Worm (Caenorhabditis elegans) whole organism, L3 larva: ENCODE results near the gene F31E8.5.

ENCODE experiments used
- ZK546.5 ChIP-seq: sonication (generic microtip); optimal IDR thresholded peaks from 2 replicates; lab custom pipeline; 2017; ENCODE audit warnings: missing biosample characterization, missing genetic modification characterization
- aly-2 ChIP-seq: fragments of 150-350 bp; optimal IDR thresholded peaks from 2 replicates; lab custom pipeline; 2014; ENCODE audit warnings: missing biosample characterization, missing genetic modification characterization
- ama-1 ChIP-seq: fragments of 150-350 bp; optimal IDR thresholded peaks from 2 replicates; lab custom pipeline; 2018
- ceh-16 ChIP-seq: sonication (generic microtip); optimal IDR thresholded peaks from 2 replicates; lab custom pipeline; 2017; ENCODE audit warnings: missing biosample characterization, missing genetic modification characterization
- ceh-82 ChIP-seq: fragments of 150-350 bp; optimal IDR thresholded peaks from 2 replicates; lab custom pipeline; 2014; ENCODE audit warnings: missing biosample characterization, missing genetic modification characterization
- ceh-9 ChIP-seq: sonication (generic microtip); optimal IDR thresholded peaks from 2 replicates; lab custom pipeline; 2018; ENCODE audit warnings: missing biosample characterization, missing genetic modification characterization
- daf-12 ChIP-seq: fragments of 150-350 bp; optimal IDR thresholded peaks from 2 replicates; lab custom pipeline; 2014; ENCODE audit warnings: missing biosample characterization, missing genetic modification reagents, missing genetic modification characterization
- egl-27 ChIP-seq: sonication (generic microtip); optimal IDR thresholded peaks from 4 replicates; lab custom pipeline; 2017; ENCODE audit warnings: missing biosample characterization, missing genetic modification reagents, missing genetic modification characterization
- egl-5 ChIP-seq: fragments of 150-350 bp; optimal IDR thresholded peaks from 2 replicates; lab custom pipeline; 2017; ENCODE audit warnings: missing biosample characterization, missing genetic modification reagents, missing genetic modification characterization, inconsistent platforms
- elt-1 ChIP-seq: fragments of 150-350 bp; optimal IDR thresholded peaks from 2 replicates; lab custom pipeline; 2014; ENCODE audit warnings: missing biosample characterization, missing genetic modification characterization
- elt-2 ChIP-seq: sonication (generic microtip); optimal IDR thresholded peaks from 2 replicates; lab custom pipeline; 2016; ENCODE audit warnings: missing genetic modification reagents, mild to moderate bottlenecking, missing genetic modification characterization, missing compliant biosample characterization
- eor-1 ChIP-seq, 2 experiments: fragments of 150-350 bp; optimal IDR thresholded peaks; 2 replicates each; lab custom pipeline; 2014 to 2018; ENCODE audit warnings: missing biosample characterization in 2 of 2, missing genetic modification characterization in 2 of 2
- fkh-10 ChIP-seq: sonication (generic microtip); optimal IDR thresholded peaks from 2 replicates; lab custom pipeline; 2017; ENCODE audit warnings: missing biosample characterization, missing genetic modification reagents, missing genetic modification characterization
- fkh-2 ChIP-seq: fragments of 150-350 bp; optimal IDR thresholded peaks from 2 replicates; lab custom pipeline; 2014; ENCODE audit warnings: missing biosample characterization, missing genetic modification reagents, missing genetic modification characterization
- hmg-11 ChIP-seq: sonication (generic microtip); optimal IDR thresholded peaks from 2 replicates; lab custom pipeline; 2016; ENCODE audit warnings: missing genetic modification characterization, missing compliant biosample characterization
- jun-1 ChIP-seq: fragments of 150-350 bp; optimal IDR thresholded peaks from 2 replicates; lab custom pipeline; 2014; ENCODE audit warnings: missing biosample characterization, missing genetic modification reagents, missing genetic modification characterization
- lin-39 ChIP-seq: fragments of 150-350 bp; optimal IDR thresholded peaks from 2 replicates; lab custom pipeline; 2018; ENCODE audit warnings: missing biosample characterization, missing genetic modification reagents, missing genetic modification characterization
- lsy-12 ChIP-seq: sonication (generic microtip); optimal IDR thresholded peaks from 2 replicates; lab custom pipeline; 2016; ENCODE audit warnings: mild to moderate bottlenecking, missing genetic modification characterization, missing compliant biosample characterization
- mml-1 ChIP-seq: fragments of 150-350 bp; sonication (generic microtip); optimal IDR thresholded peaks from 3 replicates; lab custom pipeline; 2014; ENCODE audit warnings: missing biosample characterization, missing genetic modification characterization
- nfya-1 ChIP-seq: sonication (generic microtip); optimal IDR thresholded peaks from 2 replicates; lab custom pipeline; 2017; ENCODE audit warnings: missing genetic modification characterization, mild to moderate bottlenecking, missing compliant biosample characterization, antibody characterized with exemption, moderate library complexity; ENCODE audit not compliant: insufficient read depth
- nhr-11 ChIP-seq: fragments of 150-350 bp; optimal IDR thresholded peaks from 2 replicates; lab custom pipeline; 2014; ENCODE audit warnings: missing biosample characterization, missing genetic modification characterization
- nhr-12 ChIP-seq: fragments of 150-350 bp; optimal IDR thresholded peaks from 2 replicates; lab custom pipeline; 2014; ENCODE audit warnings: missing biosample characterization, missing genetic modification characterization
- nhr-23 ChIP-seq: fragments of 150-350 bp; optimal IDR thresholded peaks from 2 replicates; lab custom pipeline; 2014; ENCODE audit warnings: missing biosample characterization, missing genetic modification reagents, missing genetic modification characterization
- nhr-43 ChIP-seq: sonication (generic microtip); optimal IDR thresholded peaks from 2 replicates; lab custom pipeline; 2016; ENCODE audit warnings: mild to moderate bottlenecking, missing genetic modification characterization, missing compliant biosample characterization; ENCODE audit not compliant: poor library complexity, severe bottlenecking
- nhr-67 ChIP-seq: fragments of 150-350 bp; optimal IDR thresholded peaks from 2 replicates; lab custom pipeline; 2014; ENCODE audit warnings: missing biosample characterization, missing genetic modification characterization
- nhr-76 ChIP-seq: fragments of 150-350 bp; sonication (generic microtip); optimal IDR thresholded peaks from 5 replicates; lab custom pipeline; 2014; ENCODE audit warnings: missing biosample characterization, missing genetic modification characterization
- nhr-77 ChIP-seq: fragments of 150-350 bp; optimal IDR thresholded peaks from 2 replicates; lab custom pipeline; 2014; ENCODE audit warnings: missing biosample characterization, missing genetic modification characterization
- pha-4 ChIP-seq: fragments of 150-350 bp; optimal IDR thresholded peaks from 2 replicates; lab custom pipeline; 2014; ENCODE audit warnings: missing biosample characterization, missing genetic modification reagents, missing genetic modification characterization
- pqm-1 ChIP-seq: fragments of 150-350 bp; optimal IDR thresholded peaks from 2 replicates; lab custom pipeline; 2017; ENCODE audit warnings: missing biosample characterization, missing genetic modification characterization, inconsistent platforms
- sea-2 ChIP-seq: fragments of 150-350 bp; sonication (generic microtip); optimal IDR thresholded peaks from 4 replicates; lab custom pipeline; 2014; ENCODE audit warnings: missing biosample characterization, missing genetic modification reagents, missing genetic modification characterization
- skn-1 ChIP-seq: fragments of 150-350 bp; optimal IDR thresholded peaks from 2 replicates; lab custom pipeline; 2014; ENCODE audit warnings: missing biosample characterization, missing genetic modification characterization
- snpc-4 ChIP-seq: fragments of 150-350 bp; optimal IDR thresholded peaks from 2 replicates; lab custom pipeline; 2014; ENCODE audit warnings: missing biosample characterization, missing genetic modification characterization
- tbx-2 ChIP-seq: sonication (generic microtip); optimal IDR thresholded peaks from 2 replicates; lab custom pipeline; 2016; ENCODE audit warnings: mild to moderate bottlenecking, missing genetic modification characterization, missing compliant biosample characterization
- unc-39 ChIP-seq: sonication (generic microtip); optimal IDR thresholded peaks from 4 replicates; lab custom pipeline; 2017; ENCODE audit warnings: missing biosample characterization, missing genetic modification characterization
- unc-62 ChIP-seq: fragments of 150-350 bp; sonication (generic microtip); optimal IDR thresholded peaks from 4 replicates; lab custom pipeline; 2014; ENCODE audit warnings: missing biosample characterization, missing genetic modification reagents, missing genetic modification characterization
- zag-1 ChIP-seq: fragments of 150-350 bp; optimal IDR thresholded peaks from 2 replicates; lab custom pipeline; 2014; ENCODE audit warnings: missing biosample characterization, missing genetic modification characterization
- ztf-11 ChIP-seq: fragments of 150-350 bp; optimal IDR thresholded peaks from 2 replicates; lab custom pipeline; 2014; ENCODE audit warnings: missing biosample characterization, missing genetic modification characterization
- ztf-4 ChIP-seq: fragments of 150-350 bp; optimal IDR thresholded peaks from 2 replicates; lab custom pipeline; 2014; ENCODE audit warnings: missing biosample characterization, missing genetic modification characterization

The F31E8.5 gene

DNA sequence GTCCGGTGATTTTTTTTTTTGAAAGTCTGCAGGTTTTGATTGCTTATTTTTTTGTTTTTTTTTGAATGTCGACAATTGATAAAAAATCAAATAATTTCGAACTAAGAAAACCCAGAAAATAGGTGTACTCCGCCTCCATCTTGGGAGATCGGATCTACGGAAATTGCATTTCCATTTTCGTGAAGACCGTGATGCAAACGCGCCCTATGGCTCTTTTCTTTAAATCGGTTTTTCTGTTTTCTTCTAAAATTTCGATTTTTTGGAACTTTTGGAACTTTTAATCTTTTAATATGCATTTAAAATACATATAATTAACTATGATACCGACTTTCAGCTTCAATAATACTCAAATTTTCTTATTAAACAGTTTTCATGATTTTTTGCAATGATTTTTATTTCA is 34.9 kb upstream of the F31E8.5 start:
- TF ChIP-seq sea-2 (GFP tag; lab: Kevin White, UChicago) (no peak), hmg-11 (tag; lab: Kevin White, UChicago) (no peak), pqm-1 (tag; lab: Kevin White, UChicago) (no peak), daf-12 (tag; lab: Kevin White, UChicago) (no peak), unc-39 (tag; lab: Kevin White, UChicago) (no peak), snpc-4 (tag; lab: Kevin White, UChicago) (no peak), ceh-82 (tag; lab: Kevin White, UChicago) (no peak), jun-1 (no peak), ZK546.5 (no peak), eor-1 (tag; optimal IDR thresholded peaks at IDR 0.05; lab: Kevin White, UChicago) (no peak), lin-39 (tag; lab: Kevin White, UChicago) (no peak), nhr-11 (tag; lab: Kevin White, UChicago) (no peak), tbx-2 (tag; lab: Kevin White, UChicago) (no peak), lsy-12 (tag; lab: Kevin White, UChicago) (no peak)

DNA sequence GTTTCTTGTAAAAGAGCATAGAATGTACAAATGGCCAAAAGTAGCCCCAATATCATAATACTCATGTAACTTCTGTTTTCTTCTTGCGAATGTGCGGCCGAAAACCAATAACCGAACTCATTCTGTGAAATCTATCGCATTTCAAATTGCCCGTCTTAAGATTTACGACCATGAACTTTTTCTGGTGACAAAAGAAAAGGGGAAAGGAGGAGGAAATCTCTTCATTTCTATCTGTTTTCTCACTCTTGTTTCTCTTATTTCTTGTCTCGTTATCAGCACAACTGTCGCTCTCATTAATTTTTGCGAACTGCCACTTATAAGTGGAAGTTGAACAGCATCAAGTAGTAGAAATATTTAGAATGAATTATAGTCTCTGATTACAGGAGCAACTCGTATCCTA is 34.0 kb upstream of the F31E8.5 start:
- TF ChIP-seq elt-2 (tag; lab: Kevin White, UChicago) = peak; percentile 28
- no peak for TF ChIP-seq snpc-4 (tag; lab: Kevin White, UChicago)
- no peak for TF ChIP-seq hmg-11 (tag; lab: Kevin White, UChicago)
- TF ChIP-seq egl-5 (tag; lab: Kevin White, UChicago) = peak; percentile 89
- TF ChIP-seq egl-27 (tag; lab: Kevin White, UChicago) = peak; percentile 59

DNA sequence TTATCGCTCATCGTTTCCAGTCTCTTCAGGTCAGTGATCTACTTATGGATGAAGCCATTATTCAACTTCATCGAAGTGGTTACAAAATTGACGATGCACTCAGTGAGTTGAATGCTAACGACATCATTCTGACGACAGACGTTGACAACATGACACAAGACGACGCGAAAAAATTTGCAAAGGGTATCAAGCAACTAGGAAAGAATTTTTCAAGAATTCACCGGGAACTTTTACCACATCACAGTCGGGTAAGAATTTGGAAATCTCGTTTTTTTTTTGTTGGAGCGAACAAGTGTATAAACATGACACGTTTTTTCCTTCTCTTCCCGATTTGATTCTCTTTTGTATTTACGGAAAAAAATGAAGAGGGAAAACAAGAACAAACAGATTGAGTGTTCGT is 33.6 kb upstream of the F31E8.5 start:
- TF ChIP-seq pha-4 (tag; lab: Kevin White, UChicago) (peak; percentile 85), hmg-11 (tag; lab: Kevin White, UChicago) (no peak)
- TF ChIP-seq, all 47 proteins: peak for 1

DNA sequence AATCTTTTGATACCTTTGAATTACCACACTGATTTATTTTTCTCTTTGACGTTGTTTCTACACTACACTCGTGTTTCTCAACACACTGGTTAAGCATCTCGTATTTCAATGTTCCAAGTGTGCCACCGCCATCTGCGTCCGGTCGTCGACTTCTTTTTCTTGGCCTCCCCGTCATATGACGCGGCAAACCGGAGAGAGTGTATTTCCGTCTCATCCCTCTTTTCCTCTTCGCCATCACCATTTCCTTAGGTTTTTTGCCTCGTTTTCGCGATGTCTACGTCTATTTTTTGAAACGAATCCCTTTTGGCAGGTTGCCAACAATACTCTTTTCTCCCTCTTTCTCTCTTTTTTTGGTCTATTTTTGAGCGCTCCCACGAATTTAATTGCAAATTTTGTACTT is 31.9 kb upstream of the F31E8.5 start:
- TF ChIP-seq elt-1 (peak; percentile 42), tbx-2 (tag; lab: Kevin White, UChicago) (peak; percentile 26), fkh-2 (tag; lab: Kevin White, UChicago) (no peak), unc-62 (peak; percentile 40), elt-2 (tag; lab: Kevin White, UChicago) (peak; percentile 39), nfya-1 (peak; percentile 64), skn-1 (tag; lab: Kevin White, UChicago) (no peak), nhr-12 (tag; lab: Kevin White, UChicago) (no peak), lin-39 (tag; lab: Kevin White, UChicago) (peak; percentile 75), nhr-77 (tag; lab: Kevin White, UChicago) (no peak)

DNA sequence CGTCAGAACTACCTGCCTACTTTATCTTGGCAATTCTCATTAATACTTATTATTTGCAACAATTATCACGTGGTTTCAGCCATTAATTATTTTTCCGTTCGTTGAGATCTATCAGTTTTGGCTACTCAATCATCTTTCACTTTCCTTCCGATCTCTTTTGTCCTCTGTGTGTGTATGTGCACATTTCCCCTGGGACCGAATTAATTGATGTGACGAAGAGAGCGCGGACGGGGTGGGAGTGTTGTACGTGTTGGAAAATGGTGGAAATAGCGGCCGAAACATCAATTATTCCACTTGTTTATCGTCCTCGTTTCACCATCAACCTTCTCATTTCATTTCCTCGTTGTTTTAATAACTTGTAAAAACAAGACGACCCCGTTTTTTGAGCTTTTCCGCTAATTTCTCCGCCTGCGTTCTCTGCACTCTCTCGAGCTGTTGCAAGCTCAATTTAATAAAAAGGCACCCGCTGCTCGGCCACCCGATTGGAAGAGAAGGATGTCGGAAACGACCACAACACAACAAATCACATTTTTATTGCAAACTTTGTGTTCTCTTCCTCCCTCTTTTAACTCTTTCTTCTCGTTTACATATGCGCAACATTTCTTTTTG is 31.3 kb upstream of the F31E8.5 start:
- TF ChIP-seq aly-2 (tag; lab: Kevin White, UChicago) (no peak), pqm-1 (tag; lab: Kevin White, UChicago) (no peak), fkh-2 (tag; lab: Kevin White, UChicago) (no peak), fkh-10 (no peak), tbx-2 (tag; lab: Kevin White, UChicago) (peak; percentile 38), nhr-67 (tag; lab: Kevin White, UChicago) (no peak), nfya-1 (peak; percentile 41), ztf-4 (tag; lab: Kevin White, UChicago) (no peak), eor-1 (tag; optimal IDR thresholded peaks at IDR 0.05; lab: Kevin White, UChicago) (no peak), ceh-16 (tag; lab: Kevin White, UChicago) (no peak), nhr-23 (tag; lab: Kevin White, UChicago) (no peak), ceh-9 (tag; lab: Kevin White, UChicago) (no peak), daf-12 (tag; lab: Kevin White, UChicago) (no peak), ztf-11 (peak; percentile 12), unc-62 (peak; percentile 94), egl-27 (tag; lab: Kevin White, UChicago) (peak; percentile 86), ceh-82 (tag; lab: Kevin White, UChicago) (no peak), mml-1 (tag; lab: Kevin White, UChicago) (no peak), snpc-4 (tag; lab: Kevin White, UChicago) (no peak), nhr-43 (tag; lab: Kevin White, UChicago) (no peak), ama-1 (lab: Kevin White, UChicago) (no peak), nhr-76 (tag; lab: Kevin White, UChicago) (no peak), lin-39 (tag; lab: Kevin White, UChicago) (peak; percentile 72), unc-39 (tag; lab: Kevin White, UChicago) (peak; percentile 18), zag-1 (tag; lab: Kevin White, UChicago) (no peak), elt-1 (no peak)
